Worm (Caenorhabditis elegans) whole organism, early embryonic: ENCODE results near the gene F58E2.5.

Experiments
- aly-1 ChIP-seq: sonication (generic microtip); optimal IDR thresholded peaks from 2 replicates; lab custom pipeline; 2016; ENCODE audit warnings: missing genetic modification characterization, missing compliant biosample characterization
- ama-1 ChIP-seq: fragments of 150-350 bp; optimal IDR thresholded peaks from 2 replicates; lab custom pipeline; 2014
- ets-7 ChIP-seq: sonication (generic microtip); optimal IDR thresholded peaks from 2 replicates; lab custom pipeline; 2016; ENCODE audit warnings: missing genotype, missing genetic modification characterization, missing compliant biosample characterization
- scrt-1 ChIP-seq: fragments of 200-800 bp; sonication (Bioruptor generic); IDR thresholded peaks from 2 replicates; pipeline ENCODE4 v1.3.6; 2022; ENCODE audit warnings: missing genetic modification characterization, missing compliant biosample characterization

ce11 chrIV:3478911-3479385 lies 34.2 kb downstream of the F58E2.5 start, which contains the start of the genes srz-70 and C09G12.5:
- TF ChIP-seq aly-1 (tag; lab: Kevin White, UChicago) (no peak), ets-7 (no peak), ama-1 (lab: Kevin White, UChicago) (no peak), scrt-1 (GFP tag; lab: Robert Waterston, UW) (no peak)
